Worm (Caenorhabditis elegans) whole organism, L3 larva: ENCODE data around the gene T20B12.5.

Experiments
- nhr-28 ChIP-seq: fragments of 150-350 bp; optimal IDR thresholded peaks from 2 replicates; lab custom pipeline; 2014; ENCODE audit warnings: missing biosample characterization, missing genetic modification characterization
- unc-62 ChIP-seq: fragments of 150-350 bp; sonication (generic microtip); optimal IDR thresholded peaks from 4 replicates; lab custom pipeline; 2014; ENCODE audit warnings: missing biosample characterization, missing genetic modification reagents, missing genetic modification characterization

ce11 chrIII:7331671-7332070 is 35.2 kb downstream of the T20B12.5 start:
- no peak for TF ChIP-seq nhr-28
- TF ChIP-seq unc-62, result no peak
